Worm (Caenorhabditis elegans): ENCODE measurements around the gene C29F7.10.

C29F7.10 gene

ce11 chrX:13401311-13401710 lies 30.0 kb downstream of the C29F7.10 start (continued):
- TF ChIP-seq sox-4 (tag; optimal IDR thresholded peaks at IDR 0.05), result no peak
- TF ChIP-seq ama-1 (optimal IDR thresholded peaks at IDR 0.05), result no peak
- TF ChIP-seq hpl-2 (GFP tag; optimal IDR thresholded peaks at IDR 0.05), result no peak
- no peak for TF ChIP-seq grh-1 (GFP tag; IDR thresholded peaks at IDR 0.05)
- no peak for TF ChIP-seq vab-15 (tag; optimal IDR thresholded peaks at IDR 0.05)
- TF ChIP-seq nhr-47 (tag; optimal IDR thresholded peaks at IDR 0.05), result no peak
- no peak for TF ChIP-seq nhr-85 (tag)
- no peak for TF ChIP-seq ets-5 (GFP tag; IDR thresholded peaks at IDR 0.05)
- TF ChIP-seq snu-23 (GFP tag; optimal IDR thresholded peaks at IDR 0.05), result peak; percentile 4
- no peak for TF ChIP-seq fkh-4 (tag; optimal IDR thresholded peaks at IDR 0.05; ENCODE audit: borderline replicate concordance)
- peak; percentile 4 for TF ChIP-seq elt-2 (tag; optimal IDR thresholded peaks at IDR 0.05)
- no peak for TF ChIP-seq lsy-2 (tag; optimal IDR thresholded peaks at IDR 0.05)
- peak; percentile 4 for TF ChIP-seq rnt-1 (tag; optimal IDR thresholded peaks at IDR 0.05)
- no peak for TF ChIP-seq unc-130 (tag; optimal IDR thresholded peaks at IDR 0.05)
- TF ChIP-seq nhr-19 (GFP tag; conservative IDR thresholded peaks at IDR 0.05), result no peak
- no peak for TF ChIP-seq nhr-28 (tag; optimal IDR thresholded peaks at IDR 0.05)

ce11 chrX:13399221-13399620 lies 32.1 kb downstream of the C29F7.10 start, which contains the start of gene F02C12.2:
TSS of gene F02C12.2 (minus strand) at chrX:13399321.
- TF ChIP-seq mab-9 (GFP tag; IDR thresholded peaks at IDR 0.05), result no peak
- TF ChIP-seq fkh-8 (tag; optimal IDR thresholded peaks at IDR 0.05), result peak; percentile 53

ce11 chrX:13396550-13397023 lies 34.7 kb downstream of the C29F7.10 start, which contains the start of gene F02C12.3:
TSS of gene F02C12.3 (plus strand) at chrX:13396973.
- TF ChIP-seq nhr-47 (tag; optimal IDR thresholded peaks at IDR 0.05), result peak; percentile 96
- TF ChIP-seq egl-13 (tag; optimal IDR thresholded peaks at IDR 0.05), result peak; percentile 88
- TF ChIP-seq pqm-1 (tag; optimal IDR thresholded peaks at IDR 0.05), result no peak
- TF ChIP-seq fkh-4 (tag; optimal IDR thresholded peaks at IDR 0.05; ENCODE audit: borderline replicate concordance), result peak; percentile 3
- no peak for TF ChIP-seq hlh-17 (GFP tag; optimal IDR thresholded peaks at IDR 0.05; ENCODE audit: borderline replicate concordance)
- TF ChIP-seq ceh-63 (GFP tag; optimal IDR thresholded peaks at IDR 0.05), result no peak
- peak; percentile 97 for TF ChIP-seq snu-23 (GFP tag; optimal IDR thresholded peaks at IDR 0.05)
- TF ChIP-seq nhr-19 (GFP tag; conservative IDR thresholded peaks at IDR 0.05), result peak; percentile 96
- peak; percentile 73 for TF ChIP-seq snpc-4 (tag; optimal IDR thresholded peaks at IDR 0.05)
- TF ChIP-seq nhr-84 (tag; optimal IDR thresholded peaks at IDR 0.05), result no peak
- TF ChIP-seq sptf-1 (tag; optimal IDR thresholded peaks at IDR 0.05), result no peak
- TF ChIP-seq nhr-76 (tag; optimal IDR thresholded peaks at IDR 0.05), result no peak
- TF ChIP-seq unc-30 (tag; optimal IDR thresholded peaks at IDR 0.05), result no peak
- peak; percentile 24; the same call in 1 of the 2 replicates for TF ChIP-seq unc-98 (GFP tag; IDR thresholded peaks at IDR 0.05)
- peak; percentile 60 for TF ChIP-seq pax-3 (tag; optimal IDR thresholded peaks at IDR 0.05)
- peak; percentile 60 for TF ChIP-seq ztf-4 (tag; optimal IDR thresholded peaks at IDR 0.05)
- peak; percentile 73 for TF ChIP-seq sox-4 (tag; optimal IDR thresholded peaks at IDR 0.05)
- peak; percentile 82 for TF ChIP-seq lin-15B (tag; optimal IDR thresholded peaks at IDR 0.05)
- TF ChIP-seq nhr-90 (tag; optimal IDR thresholded peaks at IDR 0.05; ENCODE audit: poor library complexity), result peak; percentile 95
- no peak for TF ChIP-seq zag-1 (tag; optimal IDR thresholded peaks at IDR 0.05)
- TF ChIP-seq nhr-85 (tag), result peak; percentile 97
- TF ChIP-seq swsn-7 (tag; optimal IDR thresholded peaks at IDR 0.05), result peak; percentile 96
- no peak for TF ChIP-seq ets-5 (GFP tag; IDR thresholded peaks at IDR 0.05)
- peak; percentile 98 for TF ChIP-seq grh-1 (GFP tag; IDR thresholded peaks at IDR 0.05)
- TF ChIP-seq unc-130 (tag; optimal IDR thresholded peaks at IDR 0.05), result peak; percentile 10
- peak; percentile 97 for TF ChIP-seq nhr-71 (tag; optimal IDR thresholded peaks at IDR 0.05)
- peak; percentile 91 for TF ChIP-seq rnt-1 (tag; optimal IDR thresholded peaks at IDR 0.05)
- TF ChIP-seq nhr-12 (tag; optimal IDR thresholded peaks at IDR 0.05), result no peak
- TF ChIP-seq nhr-20 (tag; optimal IDR thresholded peaks at IDR 0.05), result peak; percentile 98
- TF ChIP-seq unc-62 (GFP tag; optimal IDR thresholded peaks at IDR 0.05), result no peak
- TF ChIP-seq hlh-4 (tag; optimal IDR thresholded peaks at IDR 0.05), result no peak
- peak; percentile 89 for TF ChIP-seq skn-1 (tag; optimal IDR thresholded peaks at IDR 0.05)
- TF ChIP-seq aha-1 (tag; optimal IDR thresholded peaks at IDR 0.05), result no peak
- TF ChIP-seq unc-86 (tag; optimal IDR thresholded peaks at IDR 0.05), result peak; percentile 89
- TF ChIP-seq mab-9 (GFP tag; IDR thresholded peaks at IDR 0.05), result peak; percentile 73
- TF ChIP-seq fkh-8 (tag; optimal IDR thresholded peaks at IDR 0.05), result peak; percentile 79
- TF ChIP-seq hpl-2 (GFP tag; optimal IDR thresholded peaks at IDR 0.05), result peak; percentile 85
- TF ChIP-seq mep-1 (tag; optimal IDR thresholded peaks at IDR 0.05), result peak; percentile 91
- peak in 3 of 6 experiments; percentile 17 to 89 (median 81) for TF ChIP-seq elt-3 (tag; optimal IDR thresholded peaks at IDR 0.05)
- peak; percentile 81 for TF ChIP-seq mef-2 (tag; optimal IDR thresholded peaks at IDR 0.05)
- TF ChIP-seq lir-3 (tag; optimal IDR thresholded peaks at IDR 0.05; ENCODE audit: poor library complexity), result peak; percentile 80
- no peak for TF ChIP-seq C34B4.2 (tag; optimal IDR thresholded peaks at IDR 0.05)

Measured in whole organism, L1 larva.